Worm (Caenorhabditis elegans) whole organism, young adult: ENCODE results near the gene pycr-4.

ENCODE experiments used
- B0019.2 ChIP-seq: fragments of 200-800 bp; sonication (Bioruptor generic); conservative IDR thresholded peaks from 2 replicates; pipeline ENCODE4 v1.3.6; 2022; ENCODE audit warnings: missing genetic modification reagents, missing genetic modification characterization, missing compliant biosample characterization
- B0261.1 ChIP-seq: sonication (generic microtip); optimal IDR thresholded peaks from 2 replicates; lab custom pipeline; 2016; ENCODE audit warnings: mild to moderate bottlenecking, missing genetic modification characterization, moderate library complexity, missing compliant biosample characterization
- C17E4.6 ChIP-seq: fragments of 200-800 bp; sonication (Bioruptor generic); IDR thresholded peaks from 2 replicates; pipeline ENCODE4 v1.3.6; 2022; ENCODE audit warnings: missing genetic modification reagents, missing genetic modification characterization, missing compliant biosample characterization
- F33H1.4 ChIP-seq: fragments of 200-800 bp; sonication (Bioruptor generic); IDR thresholded peaks from 2 replicates; pipeline ENCODE4 v1.3.6; 2022; ENCODE audit warnings: missing genetic modification reagents, missing genetic modification characterization, missing compliant biosample characterization
- F37B4.10 ChIP-seq: fragments of 200-800 bp; sonication (Bioruptor generic); IDR thresholded peaks from 2 replicates; pipeline ENCODE4 v1.3.6; 2022; ENCODE audit warnings: missing genetic modification characterization, missing compliant biosample characterization
- K11D2.4 ChIP-seq: fragments of 200-800 bp; sonication (Bioruptor generic); IDR thresholded peaks from 2 replicates; pipeline ENCODE4 v1.3.6; 2022; ENCODE audit warnings: missing genetic modification reagents, missing genetic modification characterization, missing compliant biosample characterization
- T07F8.4 ChIP-seq: sonication (generic microtip); optimal IDR thresholded peaks from 2 replicates; lab custom pipeline; 2016; ENCODE audit warnings: mild to moderate bottlenecking, missing genetic modification characterization, moderate library complexity, missing compliant biosample characterization
- Y53G8AR.9 ChIP-seq: fragments of 200-800 bp; sonication (Bioruptor generic); conservative IDR thresholded peaks from 2 replicates; pipeline ENCODE4 v1.3.6; 2022; ENCODE audit warnings: missing genetic modification reagents, missing genetic modification characterization, missing compliant biosample characterization
- Y56A3A.18 ChIP-seq: fragments of 200-800 bp; sonication (Bioruptor generic); IDR thresholded peaks from 2 replicates; pipeline ENCODE4 v1.3.6; 2022; ENCODE audit warnings: missing genetic modification reagents, missing genetic modification characterization, missing compliant biosample characterization
- Y95B8A.8 ChIP-seq: fragments of 200-800 bp; sonication (Bioruptor generic); IDR thresholded peaks from 2 replicates; pipeline ENCODE4 v1.3.6; 2022; ENCODE audit warnings: missing genetic modification reagents, missing genetic modification characterization, missing compliant biosample characterization
- atf-7 ChIP-seq: sonication (generic microtip); optimal IDR thresholded peaks from 2 replicates; lab custom pipeline; 2017; ENCODE audit warnings: mild to moderate bottlenecking, missing genetic modification characterization, missing compliant biosample characterization
- athp-1 ChIP-seq: sonication (generic microtip); optimal IDR thresholded peaks from 2 replicates; lab custom pipeline; 2017; ENCODE audit warnings: mild to moderate bottlenecking, missing genetic modification characterization, missing compliant biosample characterization
- attf-3 ChIP-seq: fragments of 200-800 bp; sonication (Bioruptor generic); conservative IDR thresholded peaks from 2 replicates; pipeline ENCODE4 v1.3.6; 2022; ENCODE audit warnings: missing genetic modification reagents, missing genetic modification characterization, missing compliant biosample characterization
- cebp-1 ChIP-seq, 2 experiments: fragments of 200-800 bp in 1 of 2; sonication (Bioruptor generic) in 1 of 2; sonication (generic microtip) in 1 of 2; IDR thresholded peaks in 1 of 2; optimal IDR thresholded peaks in 1 of 2; 2 replicates each; pipeline versions ENCODE4 v1.3.6 to Lab custom; 2017 to 2022; ENCODE audit warnings: missing compliant biosample characterization in 2 of 2, missing genetic modification characterization in 2 of 2, mild to moderate bottlenecking in 1 of 2, missing genetic modification reagents in 1 of 2, moderate library complexity in 1 of 2
- ceh-100 ChIP-seq: fragments of 200-800 bp; sonication (Bioruptor generic); IDR thresholded peaks from 2 replicates; pipeline ENCODE4 v1.3.6; 2022; ENCODE audit warnings: missing genetic modification reagents, missing genetic modification characterization, missing compliant biosample characterization
- ceh-79 ChIP-seq: sonication (generic microtip); optimal IDR thresholded peaks from 2 replicates; lab custom pipeline; 2017; ENCODE audit warnings: mild to moderate bottlenecking, missing genetic modification characterization, missing compliant biosample characterization
- ceh-91 ChIP-seq: fragments of 200-800 bp; sonication (Bioruptor generic); IDR thresholded peaks from 2 replicates; pipeline ENCODE4 v1.3.6; 2022; ENCODE audit warnings: missing genetic modification reagents, missing genetic modification characterization, missing compliant biosample characterization
- dox-1 ChIP-seq: fragments of 200-800 bp; sonication (Bioruptor generic); IDR thresholded peaks from 2 replicates; pipeline ENCODE4 v1.3.6; 2022; ENCODE audit warnings: missing genetic modification reagents, missing genetic modification characterization, missing compliant biosample characterization
- dpl-1 ChIP-seq: fragments of 150-350 bp; optimal IDR thresholded peaks from 2 replicates; lab custom pipeline; 2014; ENCODE audit warnings: missing biosample characterization, missing genetic modification reagents, missing genetic modification characterization
- efl-1 ChIP-seq: fragments of 150-350 bp; optimal IDR thresholded peaks from 2 replicates; lab custom pipeline; 2014; ENCODE audit warnings: missing biosample characterization, missing genetic modification reagents, missing genetic modification characterization
- ekl-4 ChIP-seq: fragments of 200-800 bp; sonication (Bioruptor generic); IDR thresholded peaks from 2 replicates; pipeline ENCODE4 v1.3.6; 2022; ENCODE audit warnings: missing genetic modification reagents, missing genetic modification characterization, missing compliant biosample characterization
- ets-4 ChIP-seq: fragments of 200-800 bp; sonication (Bioruptor generic); optimal IDR thresholded peaks from 2 replicates; lab custom pipeline; 2018; ENCODE audit warnings: mild to moderate bottlenecking, missing genetic modification characterization, missing compliant biosample characterization
- gei-17 ChIP-seq: fragments of 200-800 bp; sonication (Bioruptor generic); optimal IDR thresholded peaks from 2 replicates; lab custom pipeline; 2018; ENCODE audit warnings: mild to moderate bottlenecking, missing genetic modification characterization, missing compliant biosample characterization
- him-1 ChIP-seq: sonication (generic microtip); optimal IDR thresholded peaks from 2 replicates; lab custom pipeline; 2016; ENCODE audit warnings: missing genotype, missing genetic modification reagents, missing genetic modification characterization, missing compliant biosample characterization
- let-526 ChIP-seq: fragments of 200-800 bp; sonication (Bioruptor generic); IDR thresholded peaks from 2 replicates; pipeline ENCODE4 v1.3.6; 2022; ENCODE audit warnings: missing genetic modification reagents, missing genetic modification characterization, missing compliant biosample characterization
- let-607 ChIP-seq, 2 experiments: fragments of 200-800 bp in 1 of 2; sonication (Bioruptor generic) in 1 of 2; sonication (generic microtip) in 1 of 2; optimal IDR thresholded peaks; 2 replicates each; lab custom pipeline; 2016 to 2018; ENCODE audit warnings: mild to moderate bottlenecking in 2 of 2, missing compliant biosample characterization in 2 of 2, missing genetic modification characterization in 2 of 2, moderate library complexity in 2 of 2, missing genotype in 1 of 2
- lin-40 ChIP-seq: sonication (generic microtip); optimal IDR thresholded peaks from 2 replicates; lab custom pipeline; 2016; ENCODE audit warnings: missing genetic modification characterization, mild to moderate bottlenecking, missing compliant biosample characterization, missing genotype, missing genetic modification reagents
- lin-54 ChIP-seq: fragments of 200-800 bp; sonication (Bioruptor generic); optimal IDR thresholded peaks from 2 replicates; lab custom pipeline; 2018; ENCODE audit warnings: mild to moderate bottlenecking, missing genetic modification characterization, missing compliant biosample characterization
- lsl-1 ChIP-seq: fragments of 200-800 bp; sonication (Bioruptor generic); optimal IDR thresholded peaks from 2 replicates; lab custom pipeline; 2018; ENCODE audit warnings: mild to moderate bottlenecking, missing genetic modification characterization, moderate library complexity, missing compliant biosample characterization
- lsy-27 ChIP-seq: sonication (generic microtip); optimal IDR thresholded peaks from 2 replicates; lab custom pipeline; 2017; ENCODE audit warnings: missing genetic modification characterization, mild to moderate bottlenecking, missing compliant biosample characterization, antibody characterized with exemption, missing genotype, borderline replicate concordance; ENCODE audit not compliant: insufficient read depth
- madf-6 ChIP-seq: fragments of 200-800 bp; sonication (Bioruptor generic); IDR thresholded peaks from 2 replicates; pipeline ENCODE4 v1.3.6; 2022; ENCODE audit warnings: missing genetic modification reagents, missing genetic modification characterization, missing compliant biosample characterization
- madf-8 ChIP-seq: fragments of 200-800 bp; sonication (Bioruptor generic); conservative IDR thresholded peaks from 2 replicates; pipeline ENCODE4 v1.3.6; 2022; ENCODE audit warnings: missing genetic modification reagents, missing genetic modification characterization, missing compliant biosample characterization
- mcd-1 ChIP-seq: fragments of 200-800 bp; sonication (Bioruptor generic); IDR thresholded peaks from 2 replicates; pipeline ENCODE4 v1.3.6; 2022; ENCODE audit warnings: missing genetic modification reagents, missing genetic modification characterization, missing compliant biosample characterization
- nhr-120 ChIP-seq: fragments of 200-800 bp; sonication (Bioruptor generic); IDR thresholded peaks from 2 replicates; pipeline ENCODE4 v1.3.6; 2022; ENCODE audit warnings: missing genetic modification characterization, missing compliant biosample characterization
- nhr-27 ChIP-seq: fragments of 200-800 bp; sonication (Bioruptor generic); optimal IDR thresholded peaks from 2 replicates; lab custom pipeline; 2018; ENCODE audit warnings: mild to moderate bottlenecking, missing genetic modification characterization, moderate library complexity, missing compliant biosample characterization
- sdz-38 ChIP-seq: sonication (generic microtip); optimal IDR thresholded peaks from 2 replicates; lab custom pipeline; 2016; ENCODE audit warnings: missing genotype, missing genetic modification characterization, missing compliant biosample characterization
- snpc-3.4 ChIP-seq: sonication (generic microtip); optimal IDR thresholded peaks from 2 replicates; lab custom pipeline; 2017; ENCODE audit warnings: missing genetic modification characterization, mild to moderate bottlenecking, missing compliant biosample characterization, antibody characterized with exemption, moderate library complexity, missing genotype, missing genetic modification reagents
- snpc-4 ChIP-seq, 5 experiments: fragments of 150-350 bp in 1 of 5; sonication (generic microtip) in 4 of 5; optimal IDR thresholded peaks; 2 replicates each; lab custom pipeline; 2014 to 2018; ENCODE audit warnings: missing genetic modification characterization in 5 of 5, missing biosample characterization in 3 of 5, antibody characterized with exemption in 2 of 5, mild to moderate bottlenecking in 2 of 5, missing compliant biosample characterization in 2 of 5, missing genotype in 2 of 5, moderate library complexity in 2 of 5, missing genetic modification reagents in 1 of 5
- tbp1 ChIP-seq: fragments of 200-800 bp; sonication (Bioruptor generic); optimal IDR thresholded peaks from 2 replicates; lab custom pipeline; 2018; ENCODE audit warnings: mild to moderate bottlenecking, missing genetic modification characterization, missing compliant biosample characterization
- tlf-1 ChIP-seq: fragments of 200-800 bp; sonication (Bioruptor generic); optimal IDR thresholded peaks from 2 replicates; lab custom pipeline; 2018; ENCODE audit warnings: mild to moderate bottlenecking, missing genetic modification characterization, missing compliant biosample characterization
- unc-130 ChIP-seq: sonication (generic microtip); optimal IDR thresholded peaks from 2 replicates; lab custom pipeline; 2016; ENCODE audit warnings: missing genetic modification reagents, missing genetic modification characterization, missing compliant biosample characterization
- unc-62 ChIP-seq: fragments of 150-350 bp; optimal IDR thresholded peaks from 2 replicates; lab custom pipeline; 2014; ENCODE audit warnings: missing biosample characterization, missing genetic modification reagents, missing genetic modification characterization
- xnd-1 ChIP-seq: sonication (generic microtip); optimal IDR thresholded peaks from 2 replicates; lab custom pipeline; 2016; ENCODE audit warnings: missing genotype, missing genetic modification reagents, missing genetic modification characterization, missing compliant biosample characterization
- zim-3 ChIP-seq: sonication (generic microtip); optimal IDR thresholded peaks from 2 replicates; lab custom pipeline; 2017; ENCODE audit warnings: mild to moderate bottlenecking, missing genetic modification characterization, moderate library complexity, missing compliant biosample characterization
- ztf-3 ChIP-seq: fragments of 200-800 bp; sonication (Bioruptor generic); optimal IDR thresholded peaks from 2 replicates; lab custom pipeline; 2018; ENCODE audit warnings: mild to moderate bottlenecking, missing genetic modification characterization, missing compliant biosample characterization

The pycr-4 gene

ce11 chrIV:7508850-7509249 is 31.8 kb upstream of the pycr-4 start:
- TF ChIP-seq C17E4.6 (GFP tag; lab: Robert Waterston, UW) (no peak), F33H1.4 (GFP tag; lab: Robert Waterston, UW) (peak; percentile 80), attf-3 (peak; percentile 35; the same call in 1 of the 2 replicates), T07F8.4 (tag; lab: Kevin White, UChicago) (no peak), tbp1 (no peak), nhr-27 (no peak), madf-6 (GFP tag; lab: Robert Waterston, UW) (peak; percentile 54; the same call in 1 of the 2 replicates), nhr-120 (GFP tag; lab: Robert Waterston, UW) (no peak), sdz-38 (tag; lab: Kevin White, UChicago) (no peak), lin-54 (peak; percentile 53), zim-3 (no peak), lsy-27 (no peak), Y53G8AR.9 (GFP tag; lab: Robert Waterston, UW) (no peak), efl-1 (GFP tag; lab: Kevin White, UChicago) (peak; percentile 51), Y56A3A.18 (GFP tag; lab: Robert Waterston, UW) (no peak), atf-7 (tag; lab: Kevin White, UChicago) (no peak), lsl-1 (GFP tag; lab: Kevin White, UChicago) (peak; percentile 79), madf-8 (GFP tag; lab: Robert Waterston, UW) (no peak), gei-17 (no peak), ceh-79 (tag; lab: Kevin White, UChicago) (no peak), dpl-1 (GFP tag; lab: Kevin White, UChicago) (peak; percentile 40), him-1 (tag; lab: Kevin White, UChicago) (peak; percentile 16), xnd-1 (tag; lab: Kevin White, UChicago) (peak; percentile 6), Y95B8A.8 (GFP tag; lab: Robert Waterston, UW) (no peak)

- 0 out of 2 replicates have a peak, but pooled peaks have one; percentile 40 for TF ChIP-seq ceh-100
- TF ChIP-seq B0019.2 (GFP tag; lab: Robert Waterston, UW), result no peak
- TF ChIP-seq ets-4 (GFP tag; lab: Kevin White, UChicago), result peak; percentile 48
- peak; percentile 75 to 78 for TF ChIP-seq let-607 (tag; optimal IDR thresholded peaks at IDR 0.05; lab: Kevin White, UChicago)
- TF ChIP-seq K11D2.4 (GFP tag; lab: Robert Waterston, UW), result peak; percentile 54; the same call in 1 of the 2 replicates
- peak; percentile 73 for TF ChIP-seq dox-1
- TF ChIP-seq B0261.1 (tag; lab: Kevin White, UChicago), result no peak
- TF ChIP-seq C17E4.6 (GFP tag; lab: Robert Waterston, UW), result no peak
- no peak for TF ChIP-seq snpc-3.4 (tag; lab: Kevin White, UChicago)
- peak; percentile 75 for TF ChIP-seq mcd-1
- TF ChIP-seq athp-1 (tag; lab: Kevin White, UChicago), result peak; percentile 38
- TF ChIP-seq unc-62 (GFP tag; lab: Kevin White, UChicago), result no peak
- no peak for TF ChIP-seq F37B4.10 (GFP tag; lab: Robert Waterston, UW)
- TF ChIP-seq ekl-4 (GFP tag; lab: Robert Waterston, UW), result peak; percentile 87
- TF ChIP-seq ztf-3, result no peak
- TF ChIP-seq let-526, result no peak
- no peak for TF ChIP-seq unc-130
- no peak for TF ChIP-seq F33H1.4 (GFP tag; lab: Robert Waterston, UW)
- no peak for TF ChIP-seq cebp-1 (GFP tag; IDR thresholded peaks at IDR 0.05; lab: Robert Waterston, UW)
- peak; percentile 73 for TF ChIP-seq cebp-1 (tag; optimal IDR thresholded peaks at IDR 0.05; lab: Kevin White, UChicago)
- no peak for TF ChIP-seq tlf-1 (GFP tag; lab: Kevin White, UChicago)
- TF ChIP-seq ceh-91 (GFP tag; lab: Robert Waterston, UW), result no peak
- no peak for TF ChIP-seq sdz-38 (tag; lab: Kevin White, UChicago)
- peak; percentile 22 for TF ChIP-seq snpc-4 (GFP tag; optimal IDR thresholded peaks at IDR 0.05; lab: Kevin White, UChicago)
- peak; percentile 17 to 58 (median 24) for TF ChIP-seq snpc-4 (tag; optimal IDR thresholded peaks at IDR 0.05; lab: Kevin White, UChicago)
- TF ChIP-seq lin-40 (tag; lab: Kevin White, UChicago), result peak; percentile 68
- TF ChIP-seq Y56A3A.18 (GFP tag; lab: Robert Waterston, UW), result no peak
- no peak for TF ChIP-seq him-1 (tag; lab: Kevin White, UChicago)
These were observed 30.9 kb upstream of the pycr-4 start, which contains the start of the genes vdac-1 and R05G6.5 for ce11 chrIV:7507841-7508509. TSS of gene vdac-1 (minus strand) at chrIV:7507891. TSS of gene R05G6.5 (plus strand) at chrIV:7508367.
